Fruit fly (Drosophila melanogaster): ENCODE results near the gene Acsx2.
A peak's percentile ranks its signal among the peaks of the same experiment; 100 is the strongest.

Gene Acsx2

DNA sequence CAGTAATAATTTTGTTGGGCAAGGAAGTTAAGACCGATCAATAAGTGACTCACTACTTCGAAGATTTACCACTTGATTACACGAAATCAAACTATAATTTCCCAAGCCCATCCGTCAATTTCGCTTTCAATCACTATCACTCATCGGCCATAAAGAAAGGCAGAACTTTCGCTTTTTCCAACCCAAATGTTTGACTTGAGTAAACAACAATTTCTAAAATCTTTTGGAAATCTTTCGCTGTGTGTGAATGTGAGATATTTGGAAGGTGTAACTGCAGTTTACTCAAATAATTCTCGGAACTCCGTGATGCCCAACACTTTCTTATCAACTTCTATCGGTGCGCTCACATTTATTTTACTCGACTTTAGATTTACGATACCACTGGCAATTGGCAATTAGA, 43.6 kb downstream of the Acsx2 start:
- no peak for TF ChIP-seq cnc (optimal IDR thresholded peaks at IDR 0.05)
- peak; percentile 59 for TF ChIP-seq kay (GFP tag; ENCODE audit: borderline replicate concordance)
- no peak for TF ChIP-seq CG7045 (GFP tag; optimal IDR thresholded peaks at IDR 0.05)
- TF ChIP-seq Mnt (GFP tag; optimal IDR thresholded peaks at IDR 0.05), result no peak
- TF ChIP-seq CG12768 (GFP tag; optimal IDR thresholded peaks at IDR 0.05), result no peak
- no peak for TF ChIP-seq CG7101 (tag; optimal IDR thresholded peaks at IDR 0.05)

DNA sequence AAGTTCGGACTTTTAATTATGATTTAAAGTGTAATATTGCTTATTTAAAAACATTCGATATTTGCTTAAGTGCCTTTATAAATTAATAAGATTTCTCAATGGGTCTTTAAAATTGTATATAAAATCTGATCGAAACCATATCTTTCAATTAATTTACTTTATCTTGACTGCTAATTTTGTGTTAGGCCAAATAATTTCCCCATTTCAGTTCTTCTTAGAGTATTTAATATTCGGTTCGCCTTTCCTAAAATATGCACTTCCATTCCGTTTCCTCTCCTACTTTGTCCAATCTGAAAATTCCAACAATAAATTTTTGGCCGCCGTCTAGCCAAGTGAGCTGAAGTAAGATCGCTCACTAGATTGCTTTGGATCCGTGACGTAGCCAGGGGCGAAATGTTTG, 45.9 kb downstream of the Acsx2 start:
- TF ChIP-seq toe (GFP tag; optimal IDR thresholded peaks at IDR 0.05) (no peak), CG14711 (tag; optimal IDR thresholded peaks at IDR 0.05) (no peak), CG12768 (GFP tag; optimal IDR thresholded peaks at IDR 0.05) (no peak), pad (GFP tag; optimal IDR thresholded peaks at IDR 0.05) (no peak)

DNA sequence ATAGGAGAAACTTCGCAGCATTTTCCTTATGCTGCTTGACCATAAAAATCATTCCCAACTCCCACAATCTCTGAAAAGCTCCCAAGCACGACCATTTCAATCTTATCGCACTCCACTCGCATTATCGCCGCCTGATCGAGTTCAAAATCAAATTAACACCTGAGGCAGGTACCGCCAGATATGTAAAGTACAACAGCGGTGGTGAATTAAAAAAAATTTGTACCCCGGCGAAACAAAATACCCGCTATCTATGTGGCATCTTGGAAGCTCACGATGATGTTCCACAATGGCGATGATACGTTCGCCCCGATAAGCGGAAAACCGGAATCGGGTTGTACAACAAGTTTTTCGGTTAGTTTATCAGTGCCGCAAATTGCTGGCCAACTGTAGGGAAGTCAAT, 47.8 kb downstream of the Acsx2 start:
- no peak for TF ChIP-seq Mnt (GFP tag; optimal IDR thresholded peaks at IDR 0.05)

DNA sequence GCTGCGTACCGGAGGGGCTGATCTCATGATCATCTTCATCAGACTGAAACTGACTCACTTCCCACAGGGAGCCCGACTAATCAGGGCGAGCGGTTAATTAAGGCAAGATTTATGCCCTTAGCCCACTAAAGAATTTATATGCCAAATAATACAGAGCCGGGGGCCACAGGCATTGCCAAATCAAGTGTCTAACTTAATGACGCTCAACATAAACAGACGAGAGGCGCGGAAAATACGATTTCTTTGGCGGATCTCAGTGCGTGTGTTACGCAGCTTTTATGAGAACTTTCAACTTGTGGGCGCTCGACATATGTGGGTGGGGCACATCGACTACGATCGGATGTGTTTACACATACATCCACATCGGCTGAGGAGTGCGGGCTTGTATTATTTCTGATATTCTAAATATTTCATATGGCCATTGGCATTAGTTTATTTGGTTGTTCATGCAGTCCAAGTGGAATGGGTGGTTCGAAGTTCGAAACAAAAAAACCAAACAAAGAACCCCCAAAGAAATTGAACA, 48.3 kb downstream of the Acsx2 start:
- TF ChIP-seq Clk (GFP tag; optimal IDR thresholded peaks at IDR 0.05), result no peak
- no peak for TF ChIP-seq bab1 (GFP tag; optimal IDR thresholded peaks at IDR 0.05)

Measured in whole organism, adult.